Worm (Caenorhabditis elegans) whole organism, L3 larva: Measurements from ENCODE around the gene mgl-3.

Experiments used
- R02D3.7 ChIP-seq: fragments of 150-350 bp; optimal IDR thresholded peaks from 2 replicates; lab custom pipeline; 2014; ENCODE audit warnings: missing biosample characterization, missing genetic modification characterization
- ZK546.5 ChIP-seq: sonication (generic microtip); optimal IDR thresholded peaks from 2 replicates; lab custom pipeline; 2017; ENCODE audit warnings: missing biosample characterization, missing genetic modification characterization
- aly-2 ChIP-seq: fragments of 150-350 bp; optimal IDR thresholded peaks from 2 replicates; lab custom pipeline; 2014; ENCODE audit warnings: missing biosample characterization, missing genetic modification characterization
- ceh-16 ChIP-seq: sonication (generic microtip); optimal IDR thresholded peaks from 2 replicates; lab custom pipeline; 2017; ENCODE audit warnings: missing biosample characterization, missing genetic modification characterization
- ceh-28 ChIP-seq: fragments of 150-350 bp; optimal IDR thresholded peaks from 2 replicates; lab custom pipeline; 2014; ENCODE audit warnings: missing biosample characterization, missing genetic modification reagents, missing genetic modification characterization
- ceh-82 ChIP-seq: fragments of 150-350 bp; optimal IDR thresholded peaks from 2 replicates; lab custom pipeline; 2014; ENCODE audit warnings: missing biosample characterization, missing genetic modification characterization
- ceh-9 ChIP-seq: sonication (generic microtip); optimal IDR thresholded peaks from 2 replicates; lab custom pipeline; 2018; ENCODE audit warnings: missing biosample characterization, missing genetic modification characterization
- daf-12 ChIP-seq: fragments of 150-350 bp; optimal IDR thresholded peaks from 2 replicates; lab custom pipeline; 2014; ENCODE audit warnings: missing biosample characterization, missing genetic modification reagents, missing genetic modification characterization
- egl-27 ChIP-seq: sonication (generic microtip); optimal IDR thresholded peaks from 4 replicates; lab custom pipeline; 2017; ENCODE audit warnings: missing biosample characterization, missing genetic modification reagents, missing genetic modification characterization
- egl-5 ChIP-seq: fragments of 150-350 bp; optimal IDR thresholded peaks from 2 replicates; lab custom pipeline; 2017; ENCODE audit warnings: missing biosample characterization, missing genetic modification reagents, missing genetic modification characterization, inconsistent platforms
- eor-1 ChIP-seq, 2 experiments: fragments of 150-350 bp; optimal IDR thresholded peaks; 2 replicates each; lab custom pipeline; 2014 to 2018; ENCODE audit warnings: missing biosample characterization in 2 of 2, missing genetic modification characterization in 2 of 2
- fkh-10 ChIP-seq: sonication (generic microtip); optimal IDR thresholded peaks from 2 replicates; lab custom pipeline; 2017; ENCODE audit warnings: missing biosample characterization, missing genetic modification reagents, missing genetic modification characterization
- fkh-2 ChIP-seq: fragments of 150-350 bp; optimal IDR thresholded peaks from 2 replicates; lab custom pipeline; 2014; ENCODE audit warnings: missing biosample characterization, missing genetic modification reagents, missing genetic modification characterization
- fos-1 ChIP-seq: fragments of 150-350 bp; optimal IDR thresholded peaks from 2 replicates; lab custom pipeline; 2014; ENCODE audit warnings: missing biosample characterization, missing genetic modification characterization
- hmg-11 ChIP-seq: sonication (generic microtip); optimal IDR thresholded peaks from 2 replicates; lab custom pipeline; 2016; ENCODE audit warnings: missing genetic modification characterization, missing compliant biosample characterization
- jun-1 ChIP-seq: fragments of 150-350 bp; optimal IDR thresholded peaks from 2 replicates; lab custom pipeline; 2014; ENCODE audit warnings: missing biosample characterization, missing genetic modification reagents, missing genetic modification characterization
- lin-15B ChIP-seq: fragments of 150-350 bp; optimal IDR thresholded peaks from 2 replicates; lab custom pipeline; 2014; ENCODE audit warnings: missing biosample characterization, missing genetic modification characterization
- lin-39 ChIP-seq: fragments of 150-350 bp; optimal IDR thresholded peaks from 2 replicates; lab custom pipeline; 2018; ENCODE audit warnings: missing biosample characterization, missing genetic modification reagents, missing genetic modification characterization
- lsy-12 ChIP-seq: sonication (generic microtip); optimal IDR thresholded peaks from 2 replicates; lab custom pipeline; 2016; ENCODE audit warnings: mild to moderate bottlenecking, missing genetic modification characterization, missing compliant biosample characterization
- mml-1 ChIP-seq: fragments of 150-350 bp; sonication (generic microtip); optimal IDR thresholded peaks from 3 replicates; lab custom pipeline; 2014; ENCODE audit warnings: missing biosample characterization, missing genetic modification characterization
- nhr-11 ChIP-seq: fragments of 150-350 bp; optimal IDR thresholded peaks from 2 replicates; lab custom pipeline; 2014; ENCODE audit warnings: missing biosample characterization, missing genetic modification characterization
- nhr-12 ChIP-seq: fragments of 150-350 bp; optimal IDR thresholded peaks from 2 replicates; lab custom pipeline; 2014; ENCODE audit warnings: missing biosample characterization, missing genetic modification characterization
- nhr-25 ChIP-seq: sonication (generic microtip); optimal IDR thresholded peaks from 2 replicates; lab custom pipeline; 2017; ENCODE audit warnings: missing biosample characterization, missing genetic modification characterization
- nhr-28 ChIP-seq: fragments of 150-350 bp; optimal IDR thresholded peaks from 2 replicates; lab custom pipeline; 2014; ENCODE audit warnings: missing biosample characterization, missing genetic modification characterization
- nhr-43 ChIP-seq: sonication (generic microtip); optimal IDR thresholded peaks from 2 replicates; lab custom pipeline; 2016; ENCODE audit warnings: mild to moderate bottlenecking, missing genetic modification characterization, missing compliant biosample characterization; ENCODE audit not compliant: poor library complexity, severe bottlenecking
- nhr-67 ChIP-seq: fragments of 150-350 bp; optimal IDR thresholded peaks from 2 replicates; lab custom pipeline; 2014; ENCODE audit warnings: missing biosample characterization, missing genetic modification characterization
- nhr-76 ChIP-seq: fragments of 150-350 bp; sonication (generic microtip); optimal IDR thresholded peaks from 5 replicates; lab custom pipeline; 2014; ENCODE audit warnings: missing biosample characterization, missing genetic modification characterization
- nhr-77 ChIP-seq: fragments of 150-350 bp; optimal IDR thresholded peaks from 2 replicates; lab custom pipeline; 2014; ENCODE audit warnings: missing biosample characterization, missing genetic modification characterization
- pha-4 ChIP-seq: fragments of 150-350 bp; optimal IDR thresholded peaks from 2 replicates; lab custom pipeline; 2014; ENCODE audit warnings: missing biosample characterization, missing genetic modification reagents, missing genetic modification characterization
- pqm-1 ChIP-seq: fragments of 150-350 bp; optimal IDR thresholded peaks from 2 replicates; lab custom pipeline; 2017; ENCODE audit warnings: missing biosample characterization, missing genetic modification characterization, inconsistent platforms
- sea-2 ChIP-seq: fragments of 150-350 bp; sonication (generic microtip); optimal IDR thresholded peaks from 4 replicates; lab custom pipeline; 2014; ENCODE audit warnings: missing biosample characterization, missing genetic modification reagents, missing genetic modification characterization
- skn-1 ChIP-seq: fragments of 150-350 bp; optimal IDR thresholded peaks from 2 replicates; lab custom pipeline; 2014; ENCODE audit warnings: missing biosample characterization, missing genetic modification characterization
- snpc-4 ChIP-seq: fragments of 150-350 bp; optimal IDR thresholded peaks from 2 replicates; lab custom pipeline; 2014; ENCODE audit warnings: missing biosample characterization, missing genetic modification characterization
- tbx-2 ChIP-seq: sonication (generic microtip); optimal IDR thresholded peaks from 2 replicates; lab custom pipeline; 2016; ENCODE audit warnings: mild to moderate bottlenecking, missing genetic modification characterization, missing compliant biosample characterization
- unc-39 ChIP-seq: sonication (generic microtip); optimal IDR thresholded peaks from 4 replicates; lab custom pipeline; 2017; ENCODE audit warnings: missing biosample characterization, missing genetic modification characterization
- unc-62 ChIP-seq: fragments of 150-350 bp; sonication (generic microtip); optimal IDR thresholded peaks from 4 replicates; lab custom pipeline; 2014; ENCODE audit warnings: missing biosample characterization, missing genetic modification reagents, missing genetic modification characterization
- zag-1 ChIP-seq: fragments of 150-350 bp; optimal IDR thresholded peaks from 2 replicates; lab custom pipeline; 2014; ENCODE audit warnings: missing biosample characterization, missing genetic modification characterization
- ztf-4 ChIP-seq: fragments of 150-350 bp; optimal IDR thresholded peaks from 2 replicates; lab custom pipeline; 2014; ENCODE audit warnings: missing biosample characterization, missing genetic modification characterization

The mgl-3 gene

DNA sequence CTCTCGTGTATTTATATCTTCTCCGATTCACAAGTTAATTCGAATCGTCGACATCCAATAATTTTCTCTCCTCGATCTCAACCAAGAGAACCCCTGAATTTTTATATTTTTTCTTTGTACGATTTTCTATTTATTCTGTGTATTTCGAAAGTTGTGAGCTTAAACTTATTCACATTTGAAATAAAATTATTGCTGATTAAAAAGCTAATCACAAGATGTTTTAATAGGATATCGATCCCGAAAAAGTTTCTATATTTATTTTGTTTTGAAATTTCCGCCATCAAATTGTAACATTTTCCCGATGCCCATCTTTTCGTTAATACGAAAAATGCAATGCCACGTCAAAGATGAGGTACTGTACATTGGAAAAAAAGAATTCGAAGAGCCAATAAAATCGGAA is 42.0 kb upstream of the mgl-3 start, which contains the start of gene ZK616.3:
TSS of gene ZK616.3 (plus strand) at position 301 of the 400 bp plus-strand sequence.
- TF ChIP-seq pqm-1: no peak
- no peak for TF ChIP-seq sea-2
- TF ChIP-seq pha-4 (tag; lab: Kevin White, UChicago): no peak
- TF ChIP-seq R02D3.7 (tag; lab: Kevin White, UChicago): no peak
- TF ChIP-seq nhr-43 (tag; lab: Kevin White, UChicago): no peak
- no peak for TF ChIP-seq ZK546.5 (tag; lab: Kevin White, UChicago)
- TF ChIP-seq mml-1: no peak
- no peak for TF ChIP-seq snpc-4 (tag; lab: Kevin White, UChicago)
- TF ChIP-seq aly-2 (tag; lab: Kevin White, UChicago): no peak
- TF ChIP-seq ceh-28 (tag; lab: Kevin White, UChicago): no peak

DNA sequence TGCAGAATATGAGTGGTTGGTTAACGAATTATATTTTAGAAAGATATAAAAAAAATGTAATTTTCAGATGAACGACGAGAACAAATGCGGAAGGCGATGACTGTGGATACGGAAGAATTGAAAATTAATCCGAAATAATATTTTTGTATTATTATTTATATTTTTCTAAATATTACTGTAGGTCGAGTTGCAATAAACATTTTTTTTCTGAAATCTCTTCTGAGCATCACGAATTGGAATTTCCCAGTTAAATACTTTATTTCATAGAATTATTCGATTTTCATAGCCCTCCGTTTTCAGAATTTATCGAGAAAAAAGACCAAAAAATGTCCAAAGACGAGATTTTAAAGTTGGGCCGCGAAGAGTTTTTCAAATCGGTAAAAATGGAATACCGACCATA is 41.3 kb upstream of the mgl-3 start, which contains the start of gene ZK616.2:
TSS of gene ZK616.2 (plus strand) at position 301 of the 400 bp plus-strand sequence.
- TF ChIP-seq daf-12 (no peak), lin-39 (tag; lab: Kevin White, UChicago) (no peak), unc-39 (tag; lab: Kevin White, UChicago) (no peak), nhr-28 (tag; lab: Kevin White, UChicago) (no peak), nhr-77 (tag; lab: Kevin White, UChicago) (no peak), eor-1 (tag; optimal IDR thresholded peaks at IDR 0.05; lab: Kevin White, UChicago) (no peak), egl-5 (tag; lab: Kevin White, UChicago) (no peak), aly-2 (tag; lab: Kevin White, UChicago) (no peak), nhr-76 (tag; lab: Kevin White, UChicago) (no peak), ztf-4 (no peak)

DNA sequence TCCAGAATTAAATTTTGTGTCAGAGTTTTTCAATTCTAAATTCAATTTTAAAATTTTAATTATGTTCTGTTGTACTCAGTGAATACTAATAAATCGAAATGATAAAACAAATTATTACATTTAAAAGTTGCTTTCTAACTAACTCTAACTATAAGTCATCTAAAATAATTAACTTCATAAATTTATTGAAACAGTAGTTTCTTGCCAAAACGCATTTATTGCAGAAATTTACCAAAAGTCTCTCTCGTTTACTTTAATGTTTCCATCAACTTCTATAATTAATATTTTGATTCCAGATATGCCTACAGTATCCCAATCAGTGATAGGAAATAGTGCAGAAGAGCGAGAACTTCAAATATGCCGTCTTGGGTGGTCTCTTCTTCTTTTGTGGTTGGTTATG is 38.2 kb upstream of the mgl-3 start, which contains the start of gene ZK616.1:
TSS of gene ZK616.1 (plus strand) at position 301 of the 400 bp plus-strand sequence.
- TF ChIP-seq fkh-10 (GFP tag; lab: Kevin White, UChicago): no peak
- no peak for TF ChIP-seq nhr-28 (tag; lab: Kevin White, UChicago)
- no peak for TF ChIP-seq egl-5 (tag; lab: Kevin White, UChicago)
- no peak for TF ChIP-seq nhr-25
- TF ChIP-seq jun-1 (tag; lab: Kevin White, UChicago): no peak
- no peak for TF ChIP-seq hmg-11 (tag; lab: Kevin White, UChicago)
- TF ChIP-seq zag-1 (tag; lab: Kevin White, UChicago): no peak
- TF ChIP-seq ztf-4: no peak
- no peak for TF ChIP-seq sea-2
- no peak for TF ChIP-seq lsy-12 (tag; lab: Kevin White, UChicago)
- no peak for TF ChIP-seq pha-4 (tag; lab: Kevin White, UChicago)
- no peak for TF ChIP-seq fkh-2 (tag; lab: Kevin White, UChicago)
- TF ChIP-seq ZK546.5 (tag; lab: Kevin White, UChicago): no peak
- TF ChIP-seq unc-62 (GFP tag; lab: Kevin White, UChicago): no peak
- TF ChIP-seq nhr-12 (tag; lab: Kevin White, UChicago): no peak
- TF ChIP-seq mml-1: no peak
- TF ChIP-seq, all 47 proteins: peak for 0

DNA sequence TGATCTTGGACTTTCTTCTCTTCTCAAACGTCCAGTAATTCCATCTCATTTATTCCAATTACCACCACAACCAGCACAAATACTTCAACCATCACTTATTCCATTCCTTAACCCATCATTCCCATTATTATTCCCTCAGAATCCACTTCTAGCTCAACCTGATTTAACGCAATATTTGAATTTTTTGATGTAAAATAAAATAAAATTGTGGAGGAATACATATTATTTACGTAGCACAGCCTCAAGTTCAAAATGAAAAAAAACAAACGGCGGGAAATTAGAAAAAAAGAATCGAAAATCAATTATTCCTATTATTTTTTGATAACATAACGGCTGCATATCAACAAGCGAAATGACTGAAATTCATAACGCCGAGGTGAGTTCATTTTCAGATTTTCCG is 33.5 kb upstream of the mgl-3 start, which contains the start of gene ZK616.61:
TSS of gene ZK616.61 (plus strand) at position 301 of the 400 bp plus-strand sequence.
- TF ChIP-seq ceh-82 (tag; lab: Kevin White, UChicago): no peak
- no peak for TF ChIP-seq R02D3.7 (tag; lab: Kevin White, UChicago)
- no peak for TF ChIP-seq lin-39 (tag; lab: Kevin White, UChicago)
- TF ChIP-seq ztf-4: no peak
- no peak for TF ChIP-seq nhr-76 (tag; lab: Kevin White, UChicago)
- no peak for TF ChIP-seq nhr-12 (tag; lab: Kevin White, UChicago)
- TF ChIP-seq jun-1 (tag; lab: Kevin White, UChicago): no peak
- TF ChIP-seq ceh-16 (tag; lab: Kevin White, UChicago): no peak
- TF ChIP-seq fos-1 (tag; lab: Kevin White, UChicago): no peak
- no peak for TF ChIP-seq egl-5 (tag; lab: Kevin White, UChicago)
- TF ChIP-seq, all 47 proteins: peak for 0

DNA sequence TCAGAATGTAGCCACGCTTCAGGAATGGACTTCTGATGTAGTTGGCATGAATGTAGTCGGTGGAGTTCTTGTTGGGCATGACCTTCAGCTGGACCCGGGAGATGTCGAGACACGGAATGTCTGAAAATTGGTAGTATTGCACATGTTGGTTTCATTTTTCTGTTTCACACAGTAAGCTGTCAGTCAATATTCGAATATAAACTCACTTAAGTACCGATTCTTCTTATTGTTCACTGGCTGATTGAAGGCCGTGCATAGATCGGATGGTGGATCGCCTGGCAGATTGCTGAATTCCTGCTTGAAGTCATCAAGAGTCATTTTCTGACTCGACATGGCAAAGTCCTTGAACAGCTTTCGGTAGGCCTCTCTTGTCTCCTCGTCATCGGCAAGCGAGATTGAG is 29.7 kb upstream of the mgl-3 start:
- no peak for TF ChIP-seq nhr-25
- no peak for TF ChIP-seq zag-1 (tag; lab: Kevin White, UChicago)
- TF ChIP-seq ZK546.5 (tag; lab: Kevin White, UChicago): no peak
- no peak for TF ChIP-seq sea-2
- no peak for TF ChIP-seq hmg-11 (tag; lab: Kevin White, UChicago)
- TF ChIP-seq nhr-12 (tag; lab: Kevin White, UChicago): no peak
- no peak for TF ChIP-seq snpc-4 (tag; lab: Kevin White, UChicago)
- no peak for TF ChIP-seq nhr-11 (tag; lab: Kevin White, UChicago)
- no peak for TF ChIP-seq egl-27 (tag; lab: Kevin White, UChicago)
- no peak for TF ChIP-seq ceh-9 (tag; lab: Kevin White, UChicago)
- TF ChIP-seq pha-4 (tag; lab: Kevin White, UChicago): no peak
- no peak for TF ChIP-seq fkh-2 (tag; lab: Kevin White, UChicago)
- no peak for TF ChIP-seq skn-1 (tag; lab: Kevin White, UChicago)
- no peak for TF ChIP-seq nhr-67 (tag; lab: Kevin White, UChicago)
- no peak for TF ChIP-seq R02D3.7 (tag; lab: Kevin White, UChicago)
- no peak for TF ChIP-seq ztf-4
- no peak for TF ChIP-seq tbx-2 (tag; lab: Kevin White, UChicago)
- no peak for TF ChIP-seq lin-15B (tag; lab: Kevin White, UChicago)
- no peak for TF ChIP-seq unc-62 (GFP tag; lab: Kevin White, UChicago)
